Fruit fly (Drosophila melanogaster): ENCODE data around the gene CG7024.

Gene CG7024

DNA sequence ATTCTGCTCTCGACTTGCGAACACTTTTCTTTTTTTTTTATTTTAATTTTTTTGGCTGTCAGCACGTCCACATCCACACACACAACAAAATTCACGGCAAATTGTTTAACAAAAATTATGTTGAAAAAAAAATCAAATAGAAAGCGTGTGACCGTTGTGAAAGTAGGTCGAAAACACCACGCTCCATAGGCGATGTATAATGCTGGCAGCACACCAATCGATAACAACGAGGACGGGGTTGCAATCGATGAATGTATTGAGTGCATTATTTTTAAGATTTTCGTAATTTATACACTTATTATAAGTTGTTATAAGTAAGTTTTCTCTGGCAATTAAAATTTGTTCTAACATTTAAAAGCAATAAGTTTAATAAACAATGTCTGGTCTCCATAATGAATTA, 18.4 kb upstream of the CG7024 start, which contains the start of gene Pp2C1 (continued):
- TF ChIP-seq CG10462 (GFP tag; optimal IDR thresholded peaks at IDR 0.05) (no peak), HLH4C (GFP tag; IDR thresholded peaks at IDR 0.05; ENCODE audit: partially characterized antibody) (peak; percentile 41; the same call in 1 of the 3 replicates), slou (GFP tag; optimal IDR thresholded peaks at IDR 0.05) (no peak), CG11398 (GFP tag; optimal IDR thresholded peaks at IDR 0.05) (no peak), Xrp1 (GFP tag; IDR thresholded peaks at IDR 0.05) (no peak), D19A (tag; optimal IDR thresholded peaks at IDR 0.05) (no peak), gfzf (GFP tag; optimal IDR thresholded peaks at IDR 0.05) (peak; percentile 77), hkb (optimal IDR thresholded peaks at IDR 0.05) (no peak), hkb (GFP tag; IDR thresholded peaks at IDR 0.05) (no peak), Dip2 (GFP tag; IDR thresholded peaks at IDR 0.05) (no peak), CG2199 (GFP tag; IDR thresholded peaks at IDR 0.05) (no peak), CG17186 (GFP tag; optimal IDR thresholded peaks at IDR 0.05) (no peak), Dll (GFP tag; IDR thresholded peaks at IDR 0.05; ENCODE audit: partially characterized antibody) (peak; percentile 63; the same call in 3 of the 4 replicates), CG1832 (GFP tag; optimal IDR thresholded peaks at IDR 0.05) (no peak), trem (tag; optimal IDR thresholded peaks at IDR 0.05) (peak; percentile 35), Atf6 (GFP tag; IDR thresholded peaks at IDR 0.05) (no peak), kay (GFP tag; optimal IDR thresholded peaks at IDR 0.05) (no peak), hth (optimal IDR thresholded peaks at IDR 0.05) (no peak), twi (tag; optimal IDR thresholded peaks at IDR 0.05) (no peak), chn (GFP tag; optimal IDR thresholded peaks at IDR 0.05) (no peak), CG6683 (GFP tag; optimal IDR thresholded peaks at IDR 0.05) (no peak), Ada2b (GFP tag; IDR thresholded peaks at IDR 0.05) (no peak), gcm (GFP tag; optimal IDR thresholded peaks at IDR 0.05) (no peak), bbx (GFP tag; IDR thresholded peaks at IDR 0.05; ENCODE audit: partially characterized antibody) (peak; percentile 85), sd (tag; optimal IDR thresholded peaks at IDR 0.05) (no peak), MESR4 (GFP tag; optimal IDR thresholded peaks at IDR 0.05) (peak; percentile 16), Usf (GFP tag; optimal IDR thresholded peaks at IDR 0.05) (no peak), Adf1 (GFP tag; IDR thresholded peaks at IDR 0.05) (no peak), z (GFP tag; IDR thresholded peaks at IDR 0.05) (no peak), CG10654 (GFP tag; optimal IDR thresholded peaks at IDR 0.05) (no peak), CG9727 (GFP tag; optimal IDR thresholded peaks at IDR 0.05) (no peak), dan (GFP tag; IDR thresholded peaks at IDR 0.05) (no peak), Atf-2 (GFP tag; optimal IDR thresholded peaks at IDR 0.05) (no peak), fd102C (GFP tag; optimal IDR thresholded peaks at IDR 0.05) (no peak), CG13624 (GFP tag; optimal IDR thresholded peaks at IDR 0.05) (no peak), Hand (GFP tag; optimal IDR thresholded peaks at IDR 0.05) (no peak), Dbx (GFP tag; IDR thresholded peaks at IDR 0.05) (no peak), CG34224 (GFP tag; IDR thresholded peaks at IDR 0.05; ENCODE audit: partially characterized antibody) (peak; percentile 51; the same call in 2 of the 3 replicates), CG32767 (GFP tag; IDR thresholded peaks at IDR 0.05) (no peak), Meics (GFP tag; optimal IDR thresholded peaks at IDR 0.05) (no peak), CG4424 (GFP tag; optimal IDR thresholded peaks at IDR 0.05) (no peak), Sox102F (GFP tag; optimal IDR thresholded peaks at IDR 0.05) (no peak), Bdp1 (GFP tag; optimal IDR thresholded peaks at IDR 0.05) (no peak), lola (GFP tag; optimal IDR thresholded peaks at IDR 0.05) (no peak), CG30431 (GFP tag; optimal IDR thresholded peaks at IDR 0.05) (no peak), cwo (GFP tag; optimal IDR thresholded peaks at IDR 0.05) (no peak), CG4854 (GFP tag; optimal IDR thresholded peaks at IDR 0.05) (no peak), CG6813 (GFP tag; optimal IDR thresholded peaks at IDR 0.05) (no peak), hb (GFP tag; IDR thresholded peaks at IDR 0.05; ENCODE audit: partially characterized antibody) (peak; percentile 81), psq (GFP tag; optimal IDR thresholded peaks at IDR 0.05) (no peak), CG18619 (GFP tag; optimal IDR thresholded peaks at IDR 0.05) (no peak), CG15696 (tag; optimal IDR thresholded peaks at IDR 0.05) (no peak)

Measured in whole organism, embryonic.